Worm (Caenorhabditis elegans): ENCODE data around the gene gtr-1.
A peak's percentile ranks its signal among the peaks of the same experiment; 100 is the strongest.

The gtr-1 gene

ce11 chrX:787992-788391, 14.6 kb upstream of the gtr-1 start, which contains the start of gene attf-5 (continued):
- peak; percentile 29 for TF ChIP-seq nhr-20 (tag; optimal IDR thresholded peaks at IDR 0.05)
- peak in 1 of 2 experiments; percentile 33 for TF ChIP-seq lin-35 (GFP tag; optimal IDR thresholded peaks at IDR 0.05)
- TF ChIP-seq unc-130 (tag; optimal IDR thresholded peaks at IDR 0.05): no peak
- TF ChIP-seq aly-2 (tag; optimal IDR thresholded peaks at IDR 0.05): no peak
- no peak for TF ChIP-seq fkh-4 (tag; optimal IDR thresholded peaks at IDR 0.05; ENCODE audit: borderline replicate concordance)
- peak; percentile 13 for TF ChIP-seq xbp-1 (tag; optimal IDR thresholded peaks at IDR 0.05)
- TF ChIP-seq blmp-1 (tag; optimal IDR thresholded peaks at IDR 0.05): peak; percentile 21
- no peak for TF ChIP-seq sox-4 (tag; optimal IDR thresholded peaks at IDR 0.05)
- TF ChIP-seq nhr-19 (GFP tag; conservative IDR thresholded peaks at IDR 0.05): no peak
- TF ChIP-seq egl-27 (tag; optimal IDR thresholded peaks at IDR 0.05): no peak
- peak in 1 of 3 experiments; percentile 25 for TF ChIP-seq ceh-82 (tag; optimal IDR thresholded peaks at IDR 0.05)

- no peak for TF ChIP-seq aha-1 (tag; optimal IDR thresholded peaks at IDR 0.05)
- no peak for TF ChIP-seq dpl-1 (GFP tag; optimal IDR thresholded peaks at IDR 0.05)
- no peak for TF ChIP-seq ces-1 (GFP tag; optimal IDR thresholded peaks at IDR 0.05)
- no peak for TF ChIP-seq snu-23 (GFP tag; optimal IDR thresholded peaks at IDR 0.05)
- TF ChIP-seq egl-13 (tag; optimal IDR thresholded peaks at IDR 0.05): no peak
- TF ChIP-seq unc-98 (GFP tag; IDR thresholded peaks at IDR 0.05): no peak
- no peak for TF ChIP-seq hlh-17 (GFP tag; optimal IDR thresholded peaks at IDR 0.05; ENCODE audit: borderline replicate concordance)
- no peak for TF ChIP-seq mdl-1 (tag; optimal IDR thresholded peaks at IDR 0.05)
- no peak for TF ChIP-seq pag-3 (tag; optimal IDR thresholded peaks at IDR 0.05; ENCODE audit: borderline replicate concordance, insufficient read depth)
- TF ChIP-seq zip-4 (GFP tag; optimal IDR thresholded peaks at IDR 0.05): no peak
- no peak for TF ChIP-seq hlh-4 (tag; optimal IDR thresholded peaks at IDR 0.05)
- TF ChIP-seq blmp-1 (tag; optimal IDR thresholded peaks at IDR 0.05): no peak
- TF ChIP-seq nhr-84 (tag; optimal IDR thresholded peaks at IDR 0.05): no peak
- no peak for TF ChIP-seq sptf-1 (tag; optimal IDR thresholded peaks at IDR 0.05)
- TF ChIP-seq swsn-7 (tag; optimal IDR thresholded peaks at IDR 0.05): no peak
- TF ChIP-seq nhr-11 (tag; optimal IDR thresholded peaks at IDR 0.05): no peak
- no peak for TF ChIP-seq nhr-71 (tag; optimal IDR thresholded peaks at IDR 0.05)
- TF ChIP-seq ceh-82 (tag; optimal IDR thresholded peaks at IDR 0.05): no peak
- TF ChIP-seq Y116A8C.19 (tag; optimal IDR thresholded peaks at IDR 0.05; ENCODE audit: borderline replicate concordance): no peak
- TF ChIP-seq pqm-1 (tag; optimal IDR thresholded peaks at IDR 0.05): no peak
These were observed 12.7 kb upstream of the gtr-1 start for ce11 chrX:789848-790247.

ce11 chrX:790593-790992, 12.0 kb upstream of the gtr-1 start:
- TF ChIP-seq egl-13 (tag; optimal IDR thresholded peaks at IDR 0.05) (no peak), rnt-1 (tag; optimal IDR thresholded peaks at IDR 0.05) (no peak), nhr-12 (tag; optimal IDR thresholded peaks at IDR 0.05) (no peak), ceh-90 (tag; optimal IDR thresholded peaks at IDR 0.05) (no peak), C04F5.9 (tag; optimal IDR thresholded peaks at IDR 0.05) (no peak), pqm-1 (tag; optimal IDR thresholded peaks at IDR 0.05) (no peak), nhr-11 (tag; optimal IDR thresholded peaks at IDR 0.05) (no peak), nhr-237 (tag; optimal IDR thresholded peaks at IDR 0.05) (no peak)

- TF ChIP-seq nhr-85 (tag): peak; percentile 97
- TF ChIP-seq dpl-1 (GFP tag; optimal IDR thresholded peaks at IDR 0.05): peak; percentile 59 to 66 (median 62)
- TF ChIP-seq mep-1 (tag; optimal IDR thresholded peaks at IDR 0.05): peak; percentile 100
- peak; percentile 99 for TF ChIP-seq nhr-47 (tag; optimal IDR thresholded peaks at IDR 0.05)
- peak; percentile 88 for TF ChIP-seq sup-37 (GFP tag; optimal IDR thresholded peaks at IDR 0.05)
- peak; percentile 93 for TF ChIP-seq C04F5.9 (tag; optimal IDR thresholded peaks at IDR 0.05)
- peak; percentile 96 for TF ChIP-seq unc-130 (tag; optimal IDR thresholded peaks at IDR 0.05)
- TF ChIP-seq mdl-1 (tag; optimal IDR thresholded peaks at IDR 0.05): peak in 1 of 2 experiments; percentile 95
- TF ChIP-seq ztf-4 (tag; optimal IDR thresholded peaks at IDR 0.05): peak; percentile 98
- TF ChIP-seq egl-27 (tag; optimal IDR thresholded peaks at IDR 0.05): peak; percentile 90 to 92
- TF ChIP-seq unc-62 (GFP tag; optimal IDR thresholded peaks at IDR 0.05): no peak
- TF ChIP-seq elt-2 (tag; optimal IDR thresholded peaks at IDR 0.05): peak; percentile 93
- peak; percentile 94 for TF ChIP-seq lsy-2 (tag; optimal IDR thresholded peaks at IDR 0.05)
- peak; percentile 92 for TF ChIP-seq unc-98 (GFP tag; IDR thresholded peaks at IDR 0.05)
- TF ChIP-seq lin-35 (GFP tag; optimal IDR thresholded peaks at IDR 0.05): peak; percentile 72 to 93
- no peak for TF ChIP-seq unc-30 (tag; optimal IDR thresholded peaks at IDR 0.05)
- TF ChIP-seq mab-9 (GFP tag; IDR thresholded peaks at IDR 0.05): peak; percentile 94
- TF ChIP-seq pag-3 (tag; optimal IDR thresholded peaks at IDR 0.05; ENCODE audit: borderline replicate concordance, insufficient read depth): peak; percentile 55
- TF ChIP-seq elt-3 (tag; optimal IDR thresholded peaks at IDR 0.05): peak; percentile 88 to 99 (median 95)
- TF ChIP-seq nhr-12 (tag; optimal IDR thresholded peaks at IDR 0.05): peak; percentile 76
- peak; percentile 66 for TF ChIP-seq nhr-76 (tag; optimal IDR thresholded peaks at IDR 0.05)
- TF ChIP-seq unc-86 (tag; optimal IDR thresholded peaks at IDR 0.05): peak; percentile 96
These were observed 3.9 kb downstream of the gtr-1 start for ce11 chrX:806515-806914.
